Fruit fly (Drosophila melanogaster): ENCODE measurements around the gene retm.
A peak's percentile ranks its signal among the peaks of the same experiment; 100 is the strongest.

The retm gene

dm6 chr2L:6480212-6480994 lies 24.7 kb upstream of the retm start, which contains the start of the genes Sec61alpha and Daxx:
Gene Sec61alpha (minus strand): TSS chr2L:6480575.
Gene Daxx (plus strand): TSS chr2L:6480929.
- peak; percentile 84 for TF ChIP-seq Sox14 (GFP tag; optimal IDR thresholded peaks at IDR 0.05)
- TF ChIP-seq Gug (GFP tag; IDR thresholded peaks at IDR 0.05): peak; percentile 73
- TF ChIP-seq CG7368 (GFP tag; optimal IDR thresholded peaks at IDR 0.05): peak; percentile 72
- no peak for TF ChIP-seq Hr4 (GFP tag; optimal IDR thresholded peaks at IDR 0.05)
- TF ChIP-seq CG10631 (GFP tag; optimal IDR thresholded peaks at IDR 0.05): peak; percentile 86
- TF ChIP-seq CG3919 (GFP tag; optimal IDR thresholded peaks at IDR 0.05): peak; percentile 85
- TF ChIP-seq Hr38 (GFP tag; optimal IDR thresholded peaks at IDR 0.05): peak; percentile 66
- peak; percentile 81 for TF ChIP-seq Sox15 (GFP tag; optimal IDR thresholded peaks at IDR 0.05)
- peak; percentile 79 for TF ChIP-seq Sox102F (GFP tag; optimal IDR thresholded peaks at IDR 0.05)
- peak; percentile 78 for TF ChIP-seq CG11902 (GFP tag; optimal IDR thresholded peaks at IDR 0.05)
- peak; percentile 81 for TF ChIP-seq topi (GFP tag; optimal IDR thresholded peaks at IDR 0.05)
- TF ChIP-seq OdsH (GFP tag; optimal IDR thresholded peaks at IDR 0.05): peak; percentile 87
- peak; percentile 36 for TF ChIP-seq dsx (GFP tag; optimal IDR thresholded peaks at IDR 0.05; ENCODE audit: poor library complexity, severe bottlenecking)
- TF ChIP-seq Eip75B (GFP tag; optimal IDR thresholded peaks at IDR 0.05): peak; percentile 80
- TF ChIP-seq CG11294 (GFP tag; IDR thresholded peaks at IDR 0.05): peak; percentile 74
- peak; percentile 92 for TF ChIP-seq Hr39 (GFP tag; optimal IDR thresholded peaks at IDR 0.05)
- peak; percentile 1 for TF ChIP-seq CG9139 (GFP tag; optimal IDR thresholded peaks at IDR 0.05)
- TF ChIP-seq Eip93F (GFP tag; optimal IDR thresholded peaks at IDR 0.05): peak; percentile 80
- TF ChIP-seq CG6854 (GFP tag; optimal IDR thresholded peaks at IDR 0.05): peak; percentile 66
- no peak for TF ChIP-seq Blimp-1 (GFP tag; optimal IDR thresholded peaks at IDR 0.05)
- TF ChIP-seq lz (GFP tag; optimal IDR thresholded peaks at IDR 0.05): peak; percentile 90
- peak; percentile 85 for TF ChIP-seq acj6 (GFP tag; optimal IDR thresholded peaks at IDR 0.05)
- TF ChIP-seq CG1621 (tag; optimal IDR thresholded peaks at IDR 0.05): peak; percentile 48
- TF ChIP-seq spab (GFP tag; optimal IDR thresholded peaks at IDR 0.05): no peak
- peak; percentile 85 for TF ChIP-seq Met (GFP tag; optimal IDR thresholded peaks at IDR 0.05)
- TF ChIP-seq Ets21C (GFP tag; optimal IDR thresholded peaks at IDR 0.05): peak; percentile 85
- peak; percentile 61 for TF ChIP-seq CG6808 (GFP tag; optimal IDR thresholded peaks at IDR 0.05)
- TF ChIP-seq CG6163 (GFP tag; IDR thresholded peaks at IDR 0.05): peak; percentile 70
- peak; percentile 77 for TF ChIP-seq CG32006 (GFP tag; optimal IDR thresholded peaks at IDR 0.05)
- peak; percentile 59 for TF ChIP-seq CG8319 (GFP tag; optimal IDR thresholded peaks at IDR 0.05)
- TF ChIP-seq CG6792 (GFP tag; optimal IDR thresholded peaks at IDR 0.05): peak; percentile 78
- peak; percentile 64 for TF ChIP-seq fkh (GFP tag; optimal IDR thresholded peaks at IDR 0.05)
- TF ChIP-seq pdm3 (GFP tag; optimal IDR thresholded peaks at IDR 0.05): peak; percentile 89
- TF ChIP-seq cyc (GFP tag; optimal IDR thresholded peaks at IDR 0.05): peak; percentile 88
- peak; percentile 74 for TF ChIP-seq CG11762 (GFP tag; optimal IDR thresholded peaks at IDR 0.05; ENCODE audit: insufficient read depth)
- TF ChIP-seq Lpt (GFP tag; optimal IDR thresholded peaks at IDR 0.05): peak; percentile 46
- no peak for TF ChIP-seq CG16779 (tag; optimal IDR thresholded peaks at IDR 0.05)
- peak; percentile 63 for TF ChIP-seq CG15336 (GFP tag; IDR thresholded peaks at IDR 0.05)
- peak; percentile 90 for TF ChIP-seq Eip78C (GFP tag)
- TF ChIP-seq CG6276 (GFP tag; optimal IDR thresholded peaks at IDR 0.05): no peak
- TF ChIP-seq CG31627 (GFP tag; optimal IDR thresholded peaks at IDR 0.05): peak; percentile 93
- peak; percentile 73 for TF ChIP-seq CG10669 (GFP tag; optimal IDR thresholded peaks at IDR 0.05)
- peak; percentile 93 for TF ChIP-seq achi (GFP tag; optimal IDR thresholded peaks at IDR 0.05)
- peak; percentile 64 for TF ChIP-seq net (GFP tag; optimal IDR thresholded peaks at IDR 0.05)
- peak; percentile 9 to 41 for TF ChIP-seq ss (GFP tag; optimal IDR thresholded peaks at IDR 0.05)
- peak; percentile 96 for TF ChIP-seq svp (GFP tag)
- peak; percentile 58 for TF ChIP-seq Ets96B (tag; optimal IDR thresholded peaks at IDR 0.05)
- TF ChIP-seq dac (GFP tag; optimal IDR thresholded peaks at IDR 0.05): peak; percentile 60
- TF ChIP-seq CG8632 (GFP tag; optimal IDR thresholded peaks at IDR 0.05): peak; percentile 63
- TF ChIP-seq eg (GFP tag; IDR thresholded peaks at IDR 0.05): peak; percentile 83
- TF ChIP-seq CG8119 (GFP tag; IDR thresholded peaks at IDR 0.05): peak; percentile 83
